Worm (Caenorhabditis elegans): ENCODE data around the gene klp-11.
"Not testable (repeated sequence)": the region's sequence is repeated elsewhere in the genome, so short reads cannot be mapped to it uniquely, and the experiment has no call there.

Gene klp-11

ce11 chrIV:8792808-8793207 is 30.9 kb upstream of the klp-11 start, which contains the start of gene C33D9.3:
Gene C33D9.3, minus strand, starts transcription at chrIV:8792908.
- TF ChIP-seq pes-1 (GFP tag; IDR thresholded peaks at IDR 0.05) = no peak
- TF ChIP-seq ama-1 (optimal IDR thresholded peaks at IDR 0.05) = no peak
- TF ChIP-seq F13C5.2 (tag; optimal IDR thresholded peaks at IDR 0.05) = no peak
- TF ChIP-seq tbx-11 (GFP tag; IDR thresholded peaks at IDR 0.05) = no peak
- TF ChIP-seq ceh-36 (tag; optimal IDR thresholded peaks at IDR 0.05) = no peak
- no peak for TF ChIP-seq hnd-1 (tag; optimal IDR thresholded peaks at IDR 0.05)
- TF ChIP-seq ets-7 (tag; optimal IDR thresholded peaks at IDR 0.05) = no peak
- no peak for TF ChIP-seq scrt-1 (GFP tag; IDR thresholded peaks at IDR 0.05)
- TF ChIP-seq flt-1 (GFP tag; IDR thresholded peaks at IDR 0.05) = no peak
- TF ChIP-seq sea-1 (GFP tag; conservative IDR thresholded peaks at IDR 0.05) = no peak
- TF ChIP-seq hmg-4 (GFP tag; optimal IDR thresholded peaks at IDR 0.05) = no peak
- no peak for TF ChIP-seq B0310.2 (tag; optimal IDR thresholded peaks at IDR 0.05)
- TF ChIP-seq tbx-37 (GFP tag; conservative IDR thresholded peaks at IDR 0.05) = no peak
- TF ChIP-seq hmbx-1 (tag; optimal IDR thresholded peaks at IDR 0.05) = no peak
- no peak for TF ChIP-seq ceh-13 (GFP tag; optimal IDR thresholded peaks at IDR 0.05)
- TF ChIP-seq aly-1 (tag; optimal IDR thresholded peaks at IDR 0.05) = no peak
- no peak for TF ChIP-seq tra-4 (tag; optimal IDR thresholded peaks at IDR 0.05)

ce11 chrIV:8790144-8790543 is 28.3 kb upstream of the klp-11 start, which contains the start of gene sru-35:
Gene sru-35, minus strand, starts transcription at chrIV:8790244.
- no peak for TF ChIP-seq hmbx-1 (tag; optimal IDR thresholded peaks at IDR 0.05)
- no peak for TF ChIP-seq hmg-4 (GFP tag; optimal IDR thresholded peaks at IDR 0.05)
- TF ChIP-seq ama-1 (optimal IDR thresholded peaks at IDR 0.05) = no peak
- TF ChIP-seq tbx-11 (GFP tag; IDR thresholded peaks at IDR 0.05) = no peak

ce11 chrIV:8788048-8788447 is 26.2 kb upstream of the klp-11 start, which contains the start of gene C33D9.10:
Gene C33D9.10, minus strand, starts transcription at chrIV:8788148.
- not testable (repeated sequence) for TF ChIP-seq scrt-1 (GFP tag; IDR thresholded peaks at IDR 0.05); ama-1 (optimal IDR thresholded peaks at IDR 0.05); ceh-13 (GFP tag; optimal IDR thresholded peaks at IDR 0.05)

ce11 chrIV:8786654-8787053 is 24.8 kb upstream of the klp-11 start, which contains the start of gene C33D9.8:
Gene C33D9.8, minus strand, starts transcription at chrIV:8786752.
- no peak for TF ChIP-seq tbx-37 (GFP tag; conservative IDR thresholded peaks at IDR 0.05)
- TF ChIP-seq aly-1 (tag; optimal IDR thresholded peaks at IDR 0.05) = no peak
- no peak for TF ChIP-seq scrt-1 (GFP tag; IDR thresholded peaks at IDR 0.05)
- TF ChIP-seq flt-1 (GFP tag; IDR thresholded peaks at IDR 0.05) = no peak
- TF ChIP-seq hmbx-1 (tag; optimal IDR thresholded peaks at IDR 0.05) = no peak
- TF ChIP-seq ama-1 (optimal IDR thresholded peaks at IDR 0.05) = no peak
- TF ChIP-seq sea-1 (GFP tag; conservative IDR thresholded peaks at IDR 0.05) = no peak
- TF ChIP-seq tra-4 (tag; optimal IDR thresholded peaks at IDR 0.05) = no peak
- TF ChIP-seq hnd-1 (tag; optimal IDR thresholded peaks at IDR 0.05) = no peak
- no peak for TF ChIP-seq ceh-36 (tag; optimal IDR thresholded peaks at IDR 0.05)
- TF ChIP-seq ceh-13 (GFP tag; optimal IDR thresholded peaks at IDR 0.05) = no peak
- TF ChIP-seq tbx-11 (GFP tag; IDR thresholded peaks at IDR 0.05) = no peak
- no peak for TF ChIP-seq ets-7 (tag; optimal IDR thresholded peaks at IDR 0.05)
- no peak for TF ChIP-seq B0310.2 (tag; optimal IDR thresholded peaks at IDR 0.05)
- no peak for TF ChIP-seq hmg-4 (GFP tag; optimal IDR thresholded peaks at IDR 0.05)
- no peak for TF ChIP-seq pes-1 (GFP tag; IDR thresholded peaks at IDR 0.05)

ce11 chrIV:8784855-8785327 is 23.0 kb upstream of the klp-11 start, which contains the start of gene C33D9.13:
Gene C33D9.13, minus strand, starts transcription at chrIV:8785277.
- TF ChIP-seq tbx-37 (GFP tag; conservative IDR thresholded peaks at IDR 0.05) (no peak), hnd-1 (tag; optimal IDR thresholded peaks at IDR 0.05) (no peak), pes-1 (GFP tag; IDR thresholded peaks at IDR 0.05) (no peak), tbx-11 (GFP tag; IDR thresholded peaks at IDR 0.05) (no peak), tra-4 (tag; optimal IDR thresholded peaks at IDR 0.05) (no peak), B0310.2 (tag; optimal IDR thresholded peaks at IDR 0.05) (no peak), ceh-13 (GFP tag; optimal IDR thresholded peaks at IDR 0.05) (no peak), hmbx-1 (tag; optimal IDR thresholded peaks at IDR 0.05) (no peak), hmg-4 (GFP tag; optimal IDR thresholded peaks at IDR 0.05) (no peak), flt-1 (GFP tag; IDR thresholded peaks at IDR 0.05) (no peak), sea-1 (GFP tag; conservative IDR thresholded peaks at IDR 0.05) (no peak), ama-1 (optimal IDR thresholded peaks at IDR 0.05) (no peak), ceh-36 (tag; optimal IDR thresholded peaks at IDR 0.05) (no peak), aly-1 (tag; optimal IDR thresholded peaks at IDR 0.05) (no peak), ets-7 (tag; optimal IDR thresholded peaks at IDR 0.05) (no peak), F13C5.2 (tag; optimal IDR thresholded peaks at IDR 0.05) (no peak), scrt-1 (GFP tag; IDR thresholded peaks at IDR 0.05) (no peak)

- TF ChIP-seq sea-1 (GFP tag; conservative IDR thresholded peaks at IDR 0.05) (0 out of 2 replicates have a peak, but pooled peaks have one; percentile 23), ama-1 (optimal IDR thresholded peaks at IDR 0.05) (no peak), aly-1 (tag; optimal IDR thresholded peaks at IDR 0.05) (peak; percentile 35), ets-7 (tag; optimal IDR thresholded peaks at IDR 0.05) (no peak), flt-1 (GFP tag; IDR thresholded peaks at IDR 0.05) (0 out of 2 replicates have a peak, but pooled peaks have one; percentile 6), F13C5.2 (tag; optimal IDR thresholded peaks at IDR 0.05) (peak; percentile 33), B0310.2 (tag; optimal IDR thresholded peaks at IDR 0.05) (no peak), scrt-1 (GFP tag; IDR thresholded peaks at IDR 0.05) (0 out of 2 replicates have a peak, but pooled peaks have one; percentile 31), hmg-4 (GFP tag; optimal IDR thresholded peaks at IDR 0.05) (peak; percentile 96)
Observed at ce11 chrIV:8782172-8782571, 20.3 kb upstream of the klp-11 start.

- no peak for TF ChIP-seq hmg-4 (GFP tag; optimal IDR thresholded peaks at IDR 0.05)
- TF ChIP-seq aly-1 (tag; optimal IDR thresholded peaks at IDR 0.05) = no peak
- TF ChIP-seq scrt-1 (GFP tag; IDR thresholded peaks at IDR 0.05) = no peak
- TF ChIP-seq sea-1 (GFP tag; conservative IDR thresholded peaks at IDR 0.05) = no peak
- no peak for TF ChIP-seq pes-1 (GFP tag; IDR thresholded peaks at IDR 0.05)
- no peak for TF ChIP-seq F13C5.2 (tag; optimal IDR thresholded peaks at IDR 0.05)
- no peak for TF ChIP-seq flt-1 (GFP tag; IDR thresholded peaks at IDR 0.05)
- TF ChIP-seq ama-1 (optimal IDR thresholded peaks at IDR 0.05) = no peak
- no peak for TF ChIP-seq hnd-1 (tag; optimal IDR thresholded peaks at IDR 0.05)
- TF ChIP-seq tbx-37 (GFP tag; conservative IDR thresholded peaks at IDR 0.05) = no peak
- TF ChIP-seq tbx-11 (GFP tag; IDR thresholded peaks at IDR 0.05) = no peak
- TF ChIP-seq hmbx-1 (tag; optimal IDR thresholded peaks at IDR 0.05) = no peak
- no peak for TF ChIP-seq ets-7 (tag; optimal IDR thresholded peaks at IDR 0.05)
- TF ChIP-seq B0310.2 (tag; optimal IDR thresholded peaks at IDR 0.05) = no peak
- TF ChIP-seq ceh-36 (tag; optimal IDR thresholded peaks at IDR 0.05) = no peak
- no peak for TF ChIP-seq ceh-13 (GFP tag; optimal IDR thresholded peaks at IDR 0.05)
- no peak for TF ChIP-seq tra-4 (tag; optimal IDR thresholded peaks at IDR 0.05)
Observed at ce11 chrIV:8778045-8778444, 16.2 kb upstream of the klp-11 start, which contains the start of gene C33D9.6. Gene C33D9.6, minus strand, starts transcription at chrIV:8778145.
